Worm (Caenorhabditis elegans) whole organism, late embryonic: ENCODE results near the gene hmgs-1.

Experiments
- C08G9.2 ChIP-seq: sonication (generic microtip); optimal IDR thresholded peaks from 2 replicates; lab custom pipeline; 2016; ENCODE audit warnings: mild to moderate bottlenecking, missing genetic modification characterization, moderate library complexity, missing compliant biosample characterization
- C38D4.7 ChIP-seq: fragments of 200-800 bp; sonication (Bioruptor generic); optimal IDR thresholded peaks from 2 replicates; lab custom pipeline; 2018; ENCODE audit warnings: mild to moderate bottlenecking, missing genetic modification characterization, moderate library complexity, missing compliant biosample characterization
- F13H6.1 ChIP-seq: sonication (generic microtip); optimal IDR thresholded peaks from 2 replicates; lab custom pipeline; 2016; ENCODE audit warnings: missing genetic modification characterization, missing compliant biosample characterization
- K09A11.1 ChIP-seq: sonication (generic microtip); optimal IDR thresholded peaks from 2 replicates; lab custom pipeline; 2017; ENCODE audit warnings: antibody characterized with exemption, mild to moderate bottlenecking, missing genetic modification characterization, missing compliant biosample characterization; ENCODE audit not compliant: insufficient read depth
- T23F11.4 ChIP-seq: fragments of 200-800 bp; sonication (Bioruptor generic); optimal IDR thresholded peaks from 2 replicates; lab custom pipeline; 2018; ENCODE audit warnings: mild to moderate bottlenecking, missing genetic modification characterization, missing compliant biosample characterization
- Y22D7AL.16 ChIP-seq: sonication (generic microtip); optimal IDR thresholded peaks from 2 replicates; lab custom pipeline; 2016; ENCODE audit warnings: missing genetic modification characterization, missing compliant biosample characterization
- ahr-1 ChIP-seq: sonication (generic microtip); optimal IDR thresholded peaks from 2 replicates; lab custom pipeline; 2016; ENCODE audit warnings: missing genetic modification characterization, missing compliant biosample characterization
- ceh-14 ChIP-seq: sonication (generic microtip); optimal IDR thresholded peaks from 2 replicates; lab custom pipeline; 2016; ENCODE audit warnings: missing genotype, missing genetic modification characterization, missing compliant biosample characterization
- ceh-18 ChIP-seq: sonication (generic microtip); optimal IDR thresholded peaks from 2 replicates; lab custom pipeline; 2016; ENCODE audit warnings: missing genetic modification characterization, missing compliant biosample characterization
- ceh-22 ChIP-seq: sonication (generic microtip); optimal IDR thresholded peaks from 2 replicates; lab custom pipeline; 2017; ENCODE audit warnings: missing biosample characterization, missing genetic modification characterization
- ceh-24 ChIP-seq: sonication (generic microtip); optimal IDR thresholded peaks from 2 replicates; lab custom pipeline; 2016; ENCODE audit warnings: mild to moderate bottlenecking, missing genetic modification characterization, missing compliant biosample characterization
- ceh-48 ChIP-seq: sonication (generic microtip); optimal IDR thresholded peaks from 2 replicates; lab custom pipeline; 2016; ENCODE audit warnings: missing genetic modification characterization, inconsistent platforms, missing compliant biosample characterization
- dve-1 ChIP-seq: sonication (generic microtip); optimal IDR thresholded peaks from 2 replicates; lab custom pipeline; 2017; ENCODE audit warnings: antibody characterized with exemption, mild to moderate bottlenecking, missing genetic modification characterization, missing compliant biosample characterization
- elt-2 ChIP-seq: sonication (generic microtip); optimal IDR thresholded peaks from 2 replicates; lab custom pipeline; 2016; ENCODE audit warnings: missing genetic modification reagents, missing genetic modification characterization, missing compliant biosample characterization
- fkh-10 ChIP-seq: fragments of 150-350 bp; optimal IDR thresholded peaks from 2 replicates; lab custom pipeline; 2014; ENCODE audit warnings: missing biosample characterization, missing genetic modification reagents, missing genetic modification characterization
- gmeb-2 ChIP-seq: sonication (generic microtip); optimal IDR thresholded peaks from 2 replicates; lab custom pipeline; 2016; ENCODE audit warnings: missing genetic modification characterization, inconsistent platforms, missing compliant biosample characterization
- hlh-13 ChIP-seq: fragments of 200-800 bp; sonication (Bioruptor generic); optimal IDR thresholded peaks from 2 replicates; lab custom pipeline; 2018; ENCODE audit warnings: mild to moderate bottlenecking, missing genetic modification characterization, missing compliant biosample characterization
- hlh-15 ChIP-seq: sonication (generic microtip); optimal IDR thresholded peaks from 2 replicates; lab custom pipeline; 2016; ENCODE audit warnings: missing genetic modification characterization, missing compliant biosample characterization
- hlh-8 ChIP-seq: sonication (generic microtip); optimal IDR thresholded peaks from 2 replicates; lab custom pipeline; 2016; ENCODE audit warnings: missing genotype, missing genetic modification characterization, missing compliant biosample characterization
- lim-6 ChIP-seq: sonication (generic microtip); optimal IDR thresholded peaks from 2 replicates; lab custom pipeline; 2016; ENCODE audit warnings: missing genetic modification characterization, missing compliant biosample characterization
- madf-2 ChIP-seq: sonication (generic microtip); optimal IDR thresholded peaks from 2 replicates; lab custom pipeline; 2017; ENCODE audit warnings: missing genetic modification characterization, missing compliant biosample characterization
- nfya-1 ChIP-seq: sonication (generic microtip); optimal IDR thresholded peaks from 2 replicates; lab custom pipeline; 2017; ENCODE audit warnings: missing genetic modification characterization, mild to moderate bottlenecking, missing compliant biosample characterization, antibody characterized with exemption, moderate library complexity
- nhr-11 ChIP-seq: fragments of 150-350 bp; optimal IDR thresholded peaks from 2 replicates; lab custom pipeline; 2014; ENCODE audit warnings: missing biosample characterization, missing genetic modification characterization
- nhr-232 ChIP-seq: sonication (generic microtip); optimal IDR thresholded peaks from 2 replicates; lab custom pipeline; 2016; ENCODE audit warnings: missing genetic modification characterization, missing compliant biosample characterization
- odd-2 ChIP-seq: sonication (generic microtip); optimal IDR thresholded peaks from 2 replicates; lab custom pipeline; 2017; ENCODE audit warnings: antibody characterized with exemption, mild to moderate bottlenecking, missing genetic modification characterization, missing compliant biosample characterization
- pat-9 ChIP-seq: fragments of 200-800 bp; sonication (Bioruptor generic); optimal IDR thresholded peaks from 2 replicates; lab custom pipeline; 2018; ENCODE audit warnings: mild to moderate bottlenecking, missing genetic modification characterization, moderate library complexity, missing compliant biosample characterization
- pha-2 ChIP-seq: sonication (generic microtip); optimal IDR thresholded peaks from 2 replicates; lab custom pipeline; 2017; ENCODE audit warnings: mild to moderate bottlenecking, missing genetic modification characterization, missing compliant biosample characterization
- pqm-1 ChIP-seq: sonication (generic microtip); optimal IDR thresholded peaks from 2 replicates; lab custom pipeline; 2016; ENCODE audit warnings: missing genetic modification characterization, missing compliant biosample characterization
- pros-1 ChIP-seq: fragments of 150-350 bp; optimal IDR thresholded peaks from 2 replicates; lab custom pipeline; 2014; ENCODE audit warnings: missing biosample characterization, missing genetic modification reagents, missing genetic modification characterization
- ref-2 ChIP-seq: sonication (generic microtip); optimal IDR thresholded peaks from 2 replicates; lab custom pipeline; 2016; ENCODE audit warnings: missing genetic modification characterization, missing compliant biosample characterization
- rnt-1 ChIP-seq: sonication (generic microtip); optimal IDR thresholded peaks from 2 replicates; lab custom pipeline; 2016; ENCODE audit warnings: missing genetic modification characterization, missing compliant biosample characterization
- sox-2 ChIP-seq: fragments of 200-800 bp; sonication (Bioruptor generic); IDR thresholded peaks from 2 replicates; pipeline ENCODE4 v1.3.6; 2022; ENCODE audit warnings: missing genetic modification reagents, missing genetic modification characterization, missing compliant biosample characterization
- unc-3 ChIP-seq, 2 experiments: fragments of 200-800 bp in 1 of 2; sonication (Bioruptor generic) in 1 of 2; sonication (generic microtip) in 1 of 2; conservative IDR thresholded peaks in 1 of 2; optimal IDR thresholded peaks in 1 of 2; 2 replicates each; pipeline versions ENCODE4 v1.3.6 to Lab custom; 2016 to 2022; ENCODE audit warnings: missing compliant biosample characterization in 2 of 2, missing genetic modification characterization in 2 of 2, missing genetic modification reagents in 1 of 2
- unc-42 ChIP-seq: sonication (generic microtip); optimal IDR thresholded peaks from 2 replicates; lab custom pipeline; 2016; ENCODE audit warnings: missing genotype, missing genetic modification characterization, missing compliant biosample characterization
- unc-55 ChIP-seq: sonication (generic microtip); optimal IDR thresholded peaks from 2 replicates; lab custom pipeline; 2017; ENCODE audit warnings: missing biosample characterization, missing genetic modification reagents, missing genetic modification characterization
- unc-86 ChIP-seq: sonication (generic microtip); optimal IDR thresholded peaks from 2 replicates; lab custom pipeline; 2016; ENCODE audit warnings: missing genetic modification characterization, missing compliant biosample characterization
- zip-5 ChIP-seq: sonication (generic microtip); optimal IDR thresholded peaks from 2 replicates; lab custom pipeline; 2016; ENCODE audit warnings: missing genetic modification characterization, missing compliant biosample characterization
- ztf-16 ChIP-seq: sonication (generic microtip); optimal IDR thresholded peaks from 2 replicates; lab custom pipeline; 2017; ENCODE audit warnings: missing genetic modification characterization, missing compliant biosample characterization

The hmgs-1 gene

DNA sequence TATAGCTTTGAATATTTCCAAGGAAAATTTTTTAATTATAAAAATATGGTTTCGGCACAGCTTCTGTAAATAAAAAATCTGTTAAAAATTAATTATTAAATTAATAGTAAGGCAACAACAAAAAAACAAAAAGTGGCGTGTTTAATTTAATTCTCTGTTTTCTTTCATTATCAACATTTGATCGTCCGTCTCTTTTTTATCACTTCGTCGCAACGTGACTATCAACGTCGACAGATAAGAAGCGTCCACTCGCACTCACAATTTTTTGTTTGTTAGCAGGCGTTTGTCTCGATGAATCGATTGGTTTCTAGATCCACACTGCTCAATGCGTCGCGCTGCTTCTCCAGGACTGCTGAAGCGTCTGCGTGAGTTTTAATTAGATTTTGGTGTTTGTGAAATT is 28.3 kb upstream of the hmgs-1 start, which contains the start of gene gcst-1:
TSS of gene gcst-1 (plus strand) at position 277 of the 400 bp plus-strand sequence.
- no peak for TF ChIP-seq rnt-1 (tag; lab: Kevin White, UChicago)
- TF ChIP-seq elt-2 (tag; lab: Kevin White, UChicago) = peak; percentile 82

ce11 chrV:5712189-5712588 is 27.8 kb upstream of the hmgs-1 start:
- TF ChIP-seq unc-3 (GFP tag; conservative IDR thresholded peaks at IDR 0.05; lab: Robert Waterston, UW) = no peak
- TF ChIP-seq unc-3 (tag; optimal IDR thresholded peaks at IDR 0.05; lab: Kevin White, UChicago) = no peak
- peak; percentile 21 for TF ChIP-seq unc-42
- TF ChIP-seq, all 69 proteins: peak for 1

ce11 chrV:5708331-5708730 is 23.9 kb upstream of the hmgs-1 start:
- peak; percentile 56 for TF ChIP-seq unc-42
- TF ChIP-seq K09A11.1 = no peak

DNA sequence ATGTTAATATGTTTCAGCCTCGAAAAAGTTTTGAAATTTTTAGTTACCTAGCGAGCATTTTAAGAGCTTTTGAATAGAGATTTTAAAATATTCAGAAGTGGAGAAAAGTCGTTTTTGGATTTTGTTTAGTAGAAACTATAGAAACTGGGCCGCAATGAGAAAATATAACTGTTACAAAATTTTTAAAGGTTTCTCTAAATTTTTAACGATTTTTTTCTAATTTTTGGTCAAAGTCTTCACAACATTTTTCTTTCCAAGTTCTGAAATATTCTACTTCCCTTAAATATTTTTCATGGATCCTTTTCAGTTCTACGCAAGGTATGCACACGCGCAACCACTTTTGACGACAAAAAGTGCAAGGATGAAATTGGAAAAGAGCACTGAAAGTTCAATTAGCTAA is 21.1 kb upstream of the hmgs-1 start, which contains the start of gene peli-1:
TSS of gene peli-1 (plus strand) at position 301 of the 400 bp plus-strand sequence.
- TF ChIP-seq nhr-11 (tag; lab: Kevin White, UChicago) (no peak), unc-3 (GFP tag; conservative IDR thresholded peaks at IDR 0.05; lab: Robert Waterston, UW) (no peak), unc-3 (tag; optimal IDR thresholded peaks at IDR 0.05; lab: Kevin White, UChicago) (no peak), Y22D7AL.16 (no peak), T23F11.4 (no peak), pqm-1 (tag; lab: Kevin White, UChicago) (no peak)

- TF ChIP-seq hlh-8 (tag; lab: Kevin White, UChicago) (no peak), ceh-48 (tag; lab: Kevin White, UChicago) (no peak), rnt-1 (tag; lab: Kevin White, UChicago) (no peak)
These were observed 20.1 kb upstream of the hmgs-1 start for ce11 chrV:5704467-5704866.

- no peak for TF ChIP-seq unc-86 (tag; lab: Kevin White, UChicago)
- TF ChIP-seq pha-2 (tag; lab: Kevin White, UChicago) = no peak
- no peak for TF ChIP-seq nfya-1 (tag; lab: Kevin White, UChicago)
- no peak for TF ChIP-seq hlh-8 (tag; lab: Kevin White, UChicago)
- no peak for TF ChIP-seq madf-2 (tag; lab: Kevin White, UChicago)
- no peak for TF ChIP-seq F13H6.1 (tag; lab: Kevin White, UChicago)
- no peak for TF ChIP-seq fkh-10 (GFP tag; lab: Kevin White, UChicago)
- TF ChIP-seq odd-2 (tag; lab: Kevin White, UChicago) = no peak
- TF ChIP-seq ceh-14 = no peak
- TF ChIP-seq K09A11.1 = no peak
- TF ChIP-seq zip-5 (tag; lab: Kevin White, UChicago) = no peak
- TF ChIP-seq sox-2 (GFP tag; lab: Robert Waterston, UW) = no peak
- no peak for TF ChIP-seq ref-2 (tag; lab: Kevin White, UChicago)
- no peak for TF ChIP-seq dve-1 (tag; lab: Kevin White, UChicago)
- no peak for TF ChIP-seq unc-55 (GFP tag; lab: Kevin White, UChicago)
- TF ChIP-seq hlh-15 (tag; lab: Kevin White, UChicago) = no peak
- no peak for TF ChIP-seq ceh-22
- TF ChIP-seq ztf-16 = no peak
- no peak for TF ChIP-seq pros-1 (tag; lab: Kevin White, UChicago)
- no peak for TF ChIP-seq hlh-13
These were observed 16.7 kb upstream of the hmgs-1 start for ce11 chrV:5701106-5701505.

DNA sequence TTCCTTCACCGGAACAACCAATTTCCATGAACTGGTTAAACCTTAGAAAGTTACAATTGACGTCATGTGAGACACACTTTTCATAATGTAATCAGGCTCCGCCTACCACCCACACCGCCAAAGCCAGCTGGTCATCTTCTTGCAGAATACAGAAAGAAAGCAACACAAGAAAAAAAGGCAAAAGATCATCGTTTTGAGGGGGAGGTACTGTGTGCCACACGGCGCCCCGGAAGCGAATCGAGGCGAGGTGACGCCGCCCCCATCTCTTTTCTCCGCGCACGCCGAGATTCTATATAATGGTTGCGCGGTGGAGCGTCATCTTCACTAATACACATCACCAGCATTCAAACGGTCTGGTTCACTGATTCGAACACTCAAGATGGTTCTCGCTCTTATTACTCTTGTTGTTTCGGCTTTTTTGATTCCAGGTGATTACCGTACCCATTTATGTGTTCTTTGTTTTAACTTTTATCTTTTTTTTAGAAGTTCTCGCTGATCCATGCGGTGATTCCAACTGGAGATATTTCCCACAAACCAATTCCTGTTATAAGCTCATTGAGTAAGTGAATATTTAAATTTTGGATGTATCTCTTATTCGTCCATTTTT is 15.5 kb upstream of the hmgs-1 start, which contains the start of gene clec-1:
TSS of gene clec-1 (plus strand) at position 320 of the 607 bp plus-strand sequence.
- no peak for TF ChIP-seq F13H6.1 (tag; lab: Kevin White, UChicago)
- TF ChIP-seq ahr-1 = no peak
- no peak for TF ChIP-seq dve-1 (tag; lab: Kevin White, UChicago)
- no peak for TF ChIP-seq ceh-24 (tag; lab: Kevin White, UChicago)
- no peak for TF ChIP-seq C08G9.2 (tag; lab: Kevin White, UChicago)
- TF ChIP-seq lim-6 (tag; lab: Kevin White, UChicago) = no peak
- TF ChIP-seq nhr-232 = no peak
- TF ChIP-seq pat-9 (tag; lab: Kevin White, UChicago) = no peak
- no peak for TF ChIP-seq nhr-11 (tag; lab: Kevin White, UChicago)
- TF ChIP-seq ceh-18 (tag; lab: Kevin White, UChicago) = no peak
- no peak for TF ChIP-seq unc-55 (GFP tag; lab: Kevin White, UChicago)
- no peak for TF ChIP-seq gmeb-2 (tag; lab: Kevin White, UChicago)
- TF ChIP-seq T23F11.4 = no peak
- TF ChIP-seq C38D4.7 (GFP tag; lab: Kevin White, UChicago) = no peak
